Worm (Caenorhabditis elegans) whole organism, late embryonic: ENCODE results near the gene pqn-89.

Experiments used
- ceh-6 ChIP-seq: fragments of 200-800 bp; sonication (Bioruptor generic); optimal IDR thresholded peaks from 2 replicates; lab custom pipeline; 2018; ENCODE audit warnings: mild to moderate bottlenecking, missing genetic modification characterization, missing compliant biosample characterization
- ets-4 ChIP-seq: sonication (generic microtip); optimal IDR thresholded peaks from 2 replicates; lab custom pipeline; 2016; ENCODE audit warnings: missing genetic modification characterization, missing compliant biosample characterization
- madf-2 ChIP-seq: sonication (generic microtip); optimal IDR thresholded peaks from 2 replicates; lab custom pipeline; 2017; ENCODE audit warnings: missing genetic modification characterization, missing compliant biosample characterization
- nhr-11 ChIP-seq: fragments of 150-350 bp; optimal IDR thresholded peaks from 2 replicates; lab custom pipeline; 2014; ENCODE audit warnings: missing biosample characterization, missing genetic modification characterization

DNA sequence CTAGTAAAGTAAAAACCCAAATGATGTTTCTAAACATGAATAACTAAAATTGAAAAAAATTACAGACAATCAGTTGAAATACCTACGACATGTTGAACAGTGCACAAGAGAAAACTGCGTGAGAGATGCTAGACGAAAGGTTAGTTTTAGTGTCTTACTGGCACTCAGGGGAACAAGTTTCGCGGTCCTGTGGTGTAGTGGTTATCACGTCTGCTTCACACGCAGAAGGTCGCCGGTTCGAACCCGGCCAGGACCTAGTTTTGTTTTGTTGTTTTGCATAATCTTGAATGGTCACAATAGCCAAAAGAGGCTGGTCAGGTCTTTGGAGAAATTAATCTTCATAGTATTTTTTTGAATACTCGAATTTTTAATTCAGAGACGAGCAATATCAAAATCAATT lies 25.5 kb upstream of the pqn-89 start:
- TF ChIP-seq ceh-6 (no peak), nhr-11 (tag; lab: Kevin White, UChicago) (no peak), ets-4 (tag; lab: Kevin White, UChicago) (no peak), madf-2 (tag; lab: Kevin White, UChicago) (no peak)
